Worm (Caenorhabditis elegans) whole organism, young adult: ENCODE measurements around the gene cic-1.

Experiments
- C06A6.2 ChIP-seq: fragments of 200-800 bp; sonication (Bioruptor generic); conservative IDR thresholded peaks from 2 replicates; pipeline ENCODE4 v1.3.6; 2022; ENCODE audit warnings: missing genetic modification characterization, missing compliant biosample characterization
- C17E4.6 ChIP-seq: fragments of 200-800 bp; sonication (Bioruptor generic); IDR thresholded peaks from 2 replicates; pipeline ENCODE4 v1.3.6; 2022; ENCODE audit warnings: missing genetic modification reagents, missing genetic modification characterization, missing compliant biosample characterization
- D2030.7 ChIP-seq: fragments of 200-800 bp; sonication (Bioruptor generic); IDR thresholded peaks from 2 replicates; pipeline ENCODE4 v1.3.6; 2022; ENCODE audit warnings: missing genetic modification reagents, missing genetic modification characterization, missing compliant biosample characterization
- F10E7.11 ChIP-seq: sonication (generic microtip); optimal IDR thresholded peaks from 2 replicates; lab custom pipeline; 2017; ENCODE audit warnings: mild to moderate bottlenecking, missing genetic modification characterization, moderate library complexity, missing compliant biosample characterization
- F22D6.2 ChIP-seq: sonication (generic microtip); optimal IDR thresholded peaks from 2 replicates; lab custom pipeline; 2016; ENCODE audit warnings: mild to moderate bottlenecking, missing genetic modification characterization, missing compliant biosample characterization
- F37B4.10 ChIP-seq: fragments of 200-800 bp; sonication (Bioruptor generic); IDR thresholded peaks from 2 replicates; pipeline ENCODE4 v1.3.6; 2022; ENCODE audit warnings: missing genetic modification characterization, missing compliant biosample characterization
- F49E8.2 ChIP-seq: sonication (generic microtip); optimal IDR thresholded peaks from 3 replicates; lab custom pipeline; 2017; ENCODE audit warnings: missing genetic modification characterization, mild to moderate bottlenecking, missing compliant biosample characterization, antibody characterized with exemption, moderate library complexity; ENCODE audit not compliant: insufficient read depth
- F57A8.1 ChIP-seq: fragments of 200-800 bp; sonication (Bioruptor generic); optimal IDR thresholded peaks from 2 replicates; lab custom pipeline; 2018; ENCODE audit warnings: mild to moderate bottlenecking, missing genetic modification characterization, moderate library complexity, missing compliant biosample characterization
- F57C9.4 ChIP-seq: sonication (generic microtip); optimal IDR thresholded peaks from 2 replicates; lab custom pipeline; 2017; ENCODE audit warnings: mild to moderate bottlenecking, missing genetic modification characterization, missing compliant biosample characterization
- Y53F4B.3 ChIP-seq: fragments of 200-800 bp; sonication (Bioruptor generic); IDR thresholded peaks from 2 replicates; pipeline ENCODE4 v1.3.6; 2022; ENCODE audit warnings: missing genetic modification reagents, missing genetic modification characterization, missing compliant biosample characterization
- Y53G8AR.9 ChIP-seq: fragments of 200-800 bp; sonication (Bioruptor generic); conservative IDR thresholded peaks from 2 replicates; pipeline ENCODE4 v1.3.6; 2022; ENCODE audit warnings: missing genetic modification reagents, missing genetic modification characterization, missing compliant biosample characterization
- Y67H2A.10 ChIP-seq: fragments of 200-800 bp; sonication (Bioruptor generic); conservative IDR thresholded peaks from 2 replicates; pipeline ENCODE4 v1.3.6; 2022; ENCODE audit warnings: missing genetic modification reagents, missing genetic modification characterization, missing compliant biosample characterization
- ZK185.1 ChIP-seq: sonication (generic microtip); optimal IDR thresholded peaks from 2 replicates; lab custom pipeline; 2016; ENCODE audit warnings: mild to moderate bottlenecking, missing genetic modification characterization, missing compliant biosample characterization; ENCODE audit not compliant: poor library complexity, severe bottlenecking
- atf-7 ChIP-seq: sonication (generic microtip); optimal IDR thresholded peaks from 2 replicates; lab custom pipeline; 2017; ENCODE audit warnings: mild to moderate bottlenecking, missing genetic modification characterization, missing compliant biosample characterization
- attf-6 ChIP-seq: fragments of 200-800 bp; sonication (Bioruptor generic); IDR thresholded peaks from 2 replicates; pipeline ENCODE4 v1.3.6; 2022; ENCODE audit warnings: missing genetic modification reagents, missing genetic modification characterization, missing compliant biosample characterization
- bed-2 ChIP-seq: fragments of 200-800 bp; sonication (Bioruptor generic); IDR thresholded peaks from 2 replicates; pipeline ENCODE4 v1.3.6; 2022; ENCODE audit warnings: missing genetic modification reagents, missing genetic modification characterization, missing compliant biosample characterization
- ccch-3 ChIP-seq: fragments of 200-800 bp; sonication (Bioruptor generic); optimal IDR thresholded peaks from 2 replicates; lab custom pipeline; 2018; ENCODE audit warnings: mild to moderate bottlenecking, missing genetic modification characterization, missing compliant biosample characterization
- ceh-27 ChIP-seq: fragments of 200-800 bp; sonication (Bioruptor generic); optimal IDR thresholded peaks from 2 replicates; lab custom pipeline; 2018; ENCODE audit warnings: mild to moderate bottlenecking, missing genetic modification characterization, moderate library complexity, missing compliant biosample characterization
- ceh-40 ChIP-seq: fragments of 200-800 bp; sonication (Bioruptor generic); IDR thresholded peaks from 2 replicates; pipeline ENCODE4 v1.3.6; 2022; ENCODE audit warnings: missing genetic modification characterization, missing compliant biosample characterization
- chd-7 ChIP-seq: sonication (generic microtip); optimal IDR thresholded peaks from 2 replicates; lab custom pipeline; 2016; ENCODE audit warnings: mild to moderate bottlenecking, missing genetic modification characterization, moderate library complexity, missing compliant biosample characterization
- dpl-1 ChIP-seq: fragments of 150-350 bp; optimal IDR thresholded peaks from 2 replicates; lab custom pipeline; 2014; ENCODE audit warnings: missing biosample characterization, missing genetic modification reagents, missing genetic modification characterization
- egl-18 ChIP-seq: fragments of 200-800 bp; sonication (Bioruptor generic); IDR thresholded peaks from 2 replicates; pipeline ENCODE4 v1.3.6; 2022; ENCODE audit warnings: missing genetic modification reagents, missing genetic modification characterization, missing compliant biosample characterization
- ets-4 ChIP-seq: fragments of 200-800 bp; sonication (Bioruptor generic); optimal IDR thresholded peaks from 2 replicates; lab custom pipeline; 2018; ENCODE audit warnings: mild to moderate bottlenecking, missing genetic modification characterization, missing compliant biosample characterization
- him-1 ChIP-seq: sonication (generic microtip); optimal IDR thresholded peaks from 2 replicates; lab custom pipeline; 2016; ENCODE audit warnings: missing genotype, missing genetic modification reagents, missing genetic modification characterization, missing compliant biosample characterization
- hlh-12 ChIP-seq: sonication (generic microtip); optimal IDR thresholded peaks from 2 replicates; lab custom pipeline; 2016; ENCODE audit warnings: missing genetic modification characterization, missing compliant biosample characterization
- hmg-20 ChIP-seq: fragments of 200-800 bp; sonication (Bioruptor generic); IDR thresholded peaks from 2 replicates; pipeline ENCODE4 v1.3.6; 2022; ENCODE audit warnings: missing genetic modification reagents, missing genetic modification characterization, missing compliant biosample characterization
- let-607 ChIP-seq, 2 experiments: fragments of 200-800 bp in 1 of 2; sonication (Bioruptor generic) in 1 of 2; sonication (generic microtip) in 1 of 2; optimal IDR thresholded peaks; 2 replicates each; lab custom pipeline; 2016 to 2018; ENCODE audit warnings: mild to moderate bottlenecking in 2 of 2, missing compliant biosample characterization in 2 of 2, missing genetic modification characterization in 2 of 2, moderate library complexity in 2 of 2, missing genotype in 1 of 2
- lin-26 ChIP-seq: fragments of 200-800 bp; sonication (Bioruptor generic); IDR thresholded peaks from 2 replicates; pipeline ENCODE4 v1.3.6; 2022; ENCODE audit warnings: missing genetic modification reagents, missing genetic modification characterization, missing compliant biosample characterization
- lin-35 ChIP-seq, 3 experiments: fragments of 150-350 bp in 2 of 3; sonication (generic microtip) in 1 of 3; optimal IDR thresholded peaks; 2 replicates each; lab custom pipeline; 2014 to 2018; ENCODE audit warnings: missing biosample characterization in 3 of 3, missing genetic modification characterization in 3 of 3, missing genetic modification reagents in 3 of 3
- lir-1 ChIP-seq: fragments of 200-800 bp; sonication (Bioruptor generic); conservative IDR thresholded peaks from 2 replicates; pipeline ENCODE4 v1.3.6; 2022; ENCODE audit warnings: missing genetic modification reagents, missing genetic modification characterization, missing compliant biosample characterization
- lsl-1 ChIP-seq: fragments of 200-800 bp; sonication (Bioruptor generic); optimal IDR thresholded peaks from 2 replicates; lab custom pipeline; 2018; ENCODE audit warnings: mild to moderate bottlenecking, missing genetic modification characterization, moderate library complexity, missing compliant biosample characterization
- madf-3 ChIP-seq: fragments of 200-800 bp; sonication (Bioruptor generic); IDR thresholded peaks from 2 replicates; pipeline ENCODE4 v1.3.6; 2022; ENCODE audit warnings: missing genetic modification reagents, missing genetic modification characterization, missing compliant biosample characterization
- madf-6 ChIP-seq: fragments of 200-800 bp; sonication (Bioruptor generic); IDR thresholded peaks from 2 replicates; pipeline ENCODE4 v1.3.6; 2022; ENCODE audit warnings: missing genetic modification reagents, missing genetic modification characterization, missing compliant biosample characterization
- madf-8 ChIP-seq: fragments of 200-800 bp; sonication (Bioruptor generic); conservative IDR thresholded peaks from 2 replicates; pipeline ENCODE4 v1.3.6; 2022; ENCODE audit warnings: missing genetic modification reagents, missing genetic modification characterization, missing compliant biosample characterization
- mes-4 ChIP-seq: sonication (generic microtip); optimal IDR thresholded peaks from 2 replicates; lab custom pipeline; 2016; ENCODE audit warnings: missing genotype, missing genetic modification characterization, missing compliant biosample characterization
- nhr-80 ChIP-seq: sonication (generic microtip); optimal IDR thresholded peaks from 2 replicates; lab custom pipeline; 2016; ENCODE audit warnings: missing genetic modification characterization, missing compliant biosample characterization
- rcor-1 ChIP-seq: fragments of 200-800 bp; sonication (Bioruptor generic); IDR thresholded peaks from 2 replicates; pipeline ENCODE4 v1.3.6; 2022; ENCODE audit warnings: missing genetic modification reagents, missing genetic modification characterization, missing compliant biosample characterization
- rec-8 ChIP-seq, 2 experiments: sonication (generic microtip); optimal IDR thresholded peaks; 2 replicates each; lab custom pipeline; 2016; ENCODE audit warnings: mild to moderate bottlenecking in 2 of 2, missing genetic modification characterization in 2 of 2, missing genetic modification reagents in 2 of 2, missing genotype in 2 of 2, missing biosample characterization in 1 of 2, missing compliant biosample characterization in 1 of 2, moderate library complexity in 1 of 2
- repo-1 ChIP-seq: sonication (generic microtip); optimal IDR thresholded peaks from 2 replicates; lab custom pipeline; 2017; ENCODE audit warnings: mild to moderate bottlenecking, missing genetic modification characterization, missing compliant biosample characterization
- sdz-38 ChIP-seq: sonication (generic microtip); optimal IDR thresholded peaks from 2 replicates; lab custom pipeline; 2016; ENCODE audit warnings: missing genotype, missing genetic modification characterization, missing compliant biosample characterization
- snpc-3.4 ChIP-seq: sonication (generic microtip); optimal IDR thresholded peaks from 2 replicates; lab custom pipeline; 2017; ENCODE audit warnings: missing genetic modification characterization, mild to moderate bottlenecking, missing compliant biosample characterization, antibody characterized with exemption, moderate library complexity, missing genotype, missing genetic modification reagents
- snpc-4 ChIP-seq, 5 experiments: fragments of 150-350 bp in 1 of 5; sonication (generic microtip) in 4 of 5; optimal IDR thresholded peaks; 2 replicates each; lab custom pipeline; 2014 to 2018; ENCODE audit warnings: missing genetic modification characterization in 5 of 5, missing biosample characterization in 3 of 5, antibody characterized with exemption in 2 of 5, mild to moderate bottlenecking in 2 of 5, missing compliant biosample characterization in 2 of 5, missing genotype in 2 of 5, moderate library complexity in 2 of 5, missing genetic modification reagents in 1 of 5
- tbp1 ChIP-seq: fragments of 200-800 bp; sonication (Bioruptor generic); optimal IDR thresholded peaks from 2 replicates; lab custom pipeline; 2018; ENCODE audit warnings: mild to moderate bottlenecking, missing genetic modification characterization, missing compliant biosample characterization
- tlf-1 ChIP-seq: fragments of 200-800 bp; sonication (Bioruptor generic); optimal IDR thresholded peaks from 2 replicates; lab custom pipeline; 2018; ENCODE audit warnings: mild to moderate bottlenecking, missing genetic modification characterization, missing compliant biosample characterization
- zfh-2 ChIP-seq: fragments of 200-800 bp; sonication (Bioruptor generic); conservative IDR thresholded peaks from 2 replicates; pipeline ENCODE4 v1.3.6; 2022; ENCODE audit warnings: missing genetic modification reagents, missing genetic modification characterization, missing compliant biosample characterization
- zim-3 ChIP-seq: sonication (generic microtip); optimal IDR thresholded peaks from 2 replicates; lab custom pipeline; 2017; ENCODE audit warnings: mild to moderate bottlenecking, missing genetic modification characterization, moderate library complexity, missing compliant biosample characterization
- ztf-25 ChIP-seq: fragments of 200-800 bp; sonication (Bioruptor generic); IDR thresholded peaks from 2 replicates; pipeline ENCODE4 v1.3.6; 2022; ENCODE audit warnings: missing genetic modification reagents, missing genetic modification characterization, missing compliant biosample characterization
- ztf-26 ChIP-seq: sonication (generic microtip); optimal IDR thresholded peaks from 2 replicates; lab custom pipeline; 2017; ENCODE audit warnings: missing genetic modification characterization, missing compliant biosample characterization

The cic-1 gene

DNA sequence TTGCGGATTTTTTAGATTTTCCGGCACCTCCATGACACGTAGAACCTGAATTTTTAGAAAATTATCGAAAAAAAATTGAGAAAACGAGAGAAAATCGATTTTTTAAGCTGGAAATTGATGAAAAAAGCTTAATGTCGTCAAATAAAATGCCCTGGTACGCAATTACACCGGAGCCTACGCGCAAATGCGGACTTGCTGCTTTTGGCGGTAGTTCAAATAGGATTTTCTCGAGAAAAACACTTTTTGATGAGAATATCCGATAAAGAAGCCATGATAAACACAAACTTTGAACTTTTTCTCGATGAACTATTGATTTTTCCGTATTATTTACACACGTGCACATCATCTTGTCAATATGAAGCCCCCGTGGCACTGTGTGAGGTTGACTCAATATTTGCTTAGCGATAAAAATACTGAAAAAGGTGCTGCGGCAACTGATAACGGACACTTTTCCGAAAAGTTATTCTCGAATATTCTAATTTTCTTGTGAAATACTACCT, 17.2 kb upstream of the cic-1 start, which contains the start of the genes W04B5.5 and W04B5.3 (continued):
- TF ChIP-seq tbp1 (peak; percentile 31), bed-2 (GFP tag; lab: Robert Waterston, UW) (no peak), ccch-3 (GFP tag; lab: Kevin White, UChicago) (no peak), madf-3 (no peak), hlh-12 (tag; lab: Kevin White, UChicago) (no peak), lir-1 (no peak), Y67H2A.10 (GFP tag; lab: Robert Waterston, UW) (no peak), attf-6 (GFP tag; lab: Robert Waterston, UW) (no peak), ceh-40 (GFP tag; lab: Robert Waterston, UW) (no peak), rec-8 (tag; optimal IDR thresholded peaks at IDR 0.05; lab: Kevin White, UChicago) (no peak), madf-6 (GFP tag; lab: Robert Waterston, UW) (peak; percentile 68), F49E8.2 (tag; lab: Kevin White, UChicago) (no peak), ztf-26 (tag; lab: Kevin White, UChicago) (no peak), ztf-25 (GFP tag; lab: Robert Waterston, UW) (no peak), nhr-80 (tag; lab: Kevin White, UChicago) (peak; percentile 29), him-1 (tag; lab: Kevin White, UChicago) (no peak), sdz-38 (tag; lab: Kevin White, UChicago) (no peak), zfh-2 (GFP tag; lab: Robert Waterston, UW) (no peak), D2030.7 (no peak; the same call in none of the 2 replicates), F57A8.1 (GFP tag; lab: Kevin White, UChicago) (no peak), lin-35 (GFP tag; optimal IDR thresholded peaks at IDR 0.05; lab: Kevin White, UChicago) (peak in 2 of 3 experiments; percentile 68 to 82), Y53G8AR.9 (GFP tag; lab: Robert Waterston, UW) (no peak), let-607 (tag; optimal IDR thresholded peaks at IDR 0.05; lab: Kevin White, UChicago) (peak in 1 of 2 experiments; percentile 26), rcor-1 (GFP tag; lab: Robert Waterston, UW) (0 out of 2 replicates have a peak, but pooled peaks have one; percentile 12), C06A6.2 (GFP tag; lab: Robert Waterston, UW) (no peak), lsl-1 (GFP tag; lab: Kevin White, UChicago) (peak; percentile 37), chd-7 (no peak), F57C9.4 (tag; lab: Kevin White, UChicago) (no peak), lin-26 (no peak), zim-3 (tag; lab: Kevin White, UChicago) (no peak), hmg-20 (GFP tag; lab: Robert Waterston, UW) (no peak), ZK185.1 (no peak), atf-7 (tag; lab: Kevin White, UChicago) (no peak), ceh-27 (GFP tag; lab: Kevin White, UChicago) (no peak), F37B4.10 (GFP tag; lab: Robert Waterston, UW) (no peak), tlf-1 (GFP tag; lab: Kevin White, UChicago) (peak; percentile 19), F22D6.2 (no peak), ets-4 (GFP tag; lab: Kevin White, UChicago) (no peak), F10E7.11 (no peak), madf-8 (no peak), mes-4 (no peak), egl-18 (GFP tag; lab: Robert Waterston, UW) (no peak), C17E4.6 (GFP tag; lab: Robert Waterston, UW) (no peak), Y53F4B.3 (no peak), snpc-4 (GFP tag; optimal IDR thresholded peaks at IDR 0.05; lab: Kevin White, UChicago) (no peak), snpc-4 (tag; optimal IDR thresholded peaks at IDR 0.05; lab: Kevin White, UChicago) (peak in 1 of 4 experiments; percentile 0), repo-1 (tag; lab: Kevin White, UChicago) (no peak), snpc-3.4 (no peak), dpl-1 (GFP tag; lab: Kevin White, UChicago) (peak; percentile 80)
